Fruit fly (Drosophila melanogaster): ENCODE measurements around the gene CG42534.

DNA sequence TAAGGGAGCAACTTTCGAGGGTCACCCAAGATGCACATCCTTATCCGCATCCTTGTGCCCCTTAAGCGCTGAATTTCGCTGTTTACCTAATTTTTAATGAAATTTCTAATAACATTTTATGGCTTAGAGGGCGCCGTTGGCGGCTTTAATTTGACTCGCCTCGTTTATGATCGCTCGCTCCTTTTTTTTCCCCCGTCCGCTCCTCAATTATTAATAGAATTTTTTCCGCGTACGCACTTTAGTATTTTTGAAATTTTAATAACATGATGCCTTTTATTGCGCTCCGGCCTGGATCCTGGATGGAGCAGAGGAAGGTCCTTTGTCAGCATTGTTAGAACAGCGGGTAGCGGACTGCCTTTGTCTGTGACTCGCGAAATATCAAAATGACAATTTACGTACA lies 28.2 kb downstream of the CG42534 start, which contains the start of gene CG46335:
- TF ChIP-seq CG1620 (GFP tag; optimal IDR thresholded peaks at IDR 0.05) (no peak), Clk (GFP tag; optimal IDR thresholded peaks at IDR 0.05) (no peak), Hr96 (GFP tag; optimal IDR thresholded peaks at IDR 0.05) (no peak), CG5204 (GFP tag; optimal IDR thresholded peaks at IDR 0.05) (no peak), tj (GFP tag; optimal IDR thresholded peaks at IDR 0.05) (no peak), pad (GFP tag; optimal IDR thresholded peaks at IDR 0.05) (no peak), kay (GFP tag; ENCODE audit: borderline replicate concordance) (no peak)
